Fruit fly (Drosophila melanogaster) whole organism: ENCODE data around the gene TotB.

Source experiments
- CG8478 ChIP-seq: fragments of >200 bp; optimal IDR thresholded peaks from 2 replicates; lab custom pipeline; 2018; ENCODE audit warnings: inconsistent platforms
- Dll ChIP-seq: fragments of >200 bp; optimal IDR thresholded peaks from 2 replicates; lab custom pipeline; 2017
- EcR ChIP-seq, 2 experiments: fragments of >200 bp; optimal IDR thresholded peaks; 2 replicates each; lab custom pipeline; 2017; ENCODE audit warnings: missing biosample characterization in 2 of 2, missing genetic modification characterization in 2 of 2, missing genetic modification reagents in 2 of 2
- pan ChIP-seq: fragments of >200 bp; optimal IDR thresholded peaks from 2 replicates; lab custom pipeline; 2017
- psq ChIP-seq: fragments of >200 bp; optimal IDR thresholded peaks from 2 replicates; lab custom pipeline; 2017
- usp ChIP-seq: fragments of >200 bp; optimal IDR thresholded peaks from 2 replicates; lab custom pipeline; 2017; ENCODE audit warnings: missing biosample characterization, missing genetic modification characterization, mixed read lengths

Gene TotB

DNA sequence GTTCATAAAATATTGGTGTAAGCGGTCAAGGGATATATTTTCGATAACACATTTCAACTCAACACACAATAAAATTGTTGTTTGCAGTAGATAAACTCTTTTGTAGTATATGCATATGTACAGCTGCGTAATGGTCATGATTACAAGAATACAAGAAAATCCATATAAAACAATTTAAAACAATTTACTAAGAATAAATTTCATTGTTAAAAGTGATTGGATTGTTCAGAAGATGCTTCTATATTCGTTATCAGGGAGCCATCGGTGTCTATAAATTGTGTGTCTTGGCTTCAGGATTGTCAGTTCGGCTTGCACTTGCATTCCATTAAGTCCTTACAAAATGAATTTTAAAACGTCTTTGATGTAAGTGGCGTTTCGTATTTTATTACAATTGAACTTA lies at the start of gene TotB:
TSS of gene TotB (plus strand) at position 301 of the 400 bp plus-strand sequence.
- TF ChIP-seq usp (no peak), pan (lab: Kevin White, UChicago) (no peak), CG8478 (lab: Kevin White, UChicago) (no peak), EcR (GFP tag; optimal IDR thresholded peaks at IDR 0.05; lab: Kevin White, UChicago) (no peak), Dll (no peak), psq (lab: Kevin White, UChicago) (no peak)

DNA sequence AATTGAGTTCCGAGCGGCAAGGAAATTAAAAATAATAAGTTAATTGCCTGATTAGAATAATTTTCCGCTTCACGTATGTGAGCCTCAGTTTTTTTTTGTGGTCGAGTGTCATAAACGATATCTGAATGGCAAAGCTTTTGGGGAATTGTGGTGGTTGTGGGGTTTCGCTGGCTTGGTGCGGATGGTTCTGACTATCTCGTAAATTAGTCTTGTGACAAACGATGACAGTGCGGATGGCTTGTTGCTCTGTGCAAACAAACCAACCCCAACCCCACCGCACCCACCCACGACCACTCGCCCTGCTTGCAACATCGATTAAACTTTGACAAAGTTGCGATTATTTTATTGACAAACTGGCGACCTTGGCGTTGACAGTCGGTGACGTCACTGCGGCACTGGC lies 46.8 kb upstream of the TotB start:
- no peak for TF ChIP-seq usp
- no peak for TF ChIP-seq psq (lab: Kevin White, UChicago)
- TF ChIP-seq CG8478 (lab: Kevin White, UChicago), result no peak
- TF ChIP-seq EcR (GFP tag; optimal IDR thresholded peaks at IDR 0.05; lab: Kevin White, UChicago), result no peak
- TF ChIP-seq Dll, result no peak
- TF ChIP-seq pan (lab: Kevin White, UChicago), result no peak

DNA sequence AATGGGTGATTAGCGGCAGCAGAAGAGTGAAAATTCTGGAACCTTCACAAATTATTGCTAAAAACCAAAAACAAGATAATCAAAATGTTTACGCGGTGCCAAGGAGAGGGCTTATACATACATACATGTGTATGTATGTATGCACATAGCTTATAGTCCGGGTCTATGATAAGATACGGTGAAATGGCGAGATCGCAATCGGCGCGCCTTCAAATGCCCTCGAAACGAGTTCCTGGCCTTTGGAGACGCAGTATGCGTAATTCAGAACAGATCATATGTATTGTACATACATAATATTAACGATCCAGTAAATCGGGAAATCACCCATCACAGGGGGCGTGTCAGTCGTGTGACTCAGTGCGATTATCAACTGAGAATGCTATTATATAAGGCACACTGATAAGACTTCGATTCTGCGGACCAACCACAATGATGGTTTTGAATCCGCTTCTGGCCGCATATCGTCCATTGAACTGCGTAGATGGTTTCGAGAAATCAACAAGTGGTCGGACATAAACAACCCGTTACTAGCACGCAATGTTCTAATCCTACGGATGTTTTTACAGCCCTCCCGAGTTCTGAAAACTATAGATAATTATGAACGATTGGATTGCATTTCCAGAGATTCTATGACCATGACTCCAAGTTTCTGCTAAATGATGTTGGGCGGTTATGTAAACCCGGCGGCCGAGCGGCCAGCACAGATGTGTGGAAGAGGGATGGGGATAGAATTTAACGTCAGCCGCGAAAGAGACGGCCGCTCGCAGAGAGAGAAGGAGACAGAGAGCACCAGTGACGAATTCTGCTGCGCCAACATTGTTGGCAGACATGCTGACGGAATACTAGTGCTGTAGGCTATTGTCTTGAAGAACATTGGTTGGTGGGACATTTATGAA lies 45.0 kb upstream of the TotB start:
- TF ChIP-seq Dll (no peak), usp (no peak), CG8478 (lab: Kevin White, UChicago) (peak; percentile 1), psq (lab: Kevin White, UChicago) (no peak), EcR (GFP tag; optimal IDR thresholded peaks at IDR 0.05; lab: Kevin White, UChicago) (peak in 1 of 2 experiments; percentile 80), pan (lab: Kevin White, UChicago) (no peak)

DNA sequence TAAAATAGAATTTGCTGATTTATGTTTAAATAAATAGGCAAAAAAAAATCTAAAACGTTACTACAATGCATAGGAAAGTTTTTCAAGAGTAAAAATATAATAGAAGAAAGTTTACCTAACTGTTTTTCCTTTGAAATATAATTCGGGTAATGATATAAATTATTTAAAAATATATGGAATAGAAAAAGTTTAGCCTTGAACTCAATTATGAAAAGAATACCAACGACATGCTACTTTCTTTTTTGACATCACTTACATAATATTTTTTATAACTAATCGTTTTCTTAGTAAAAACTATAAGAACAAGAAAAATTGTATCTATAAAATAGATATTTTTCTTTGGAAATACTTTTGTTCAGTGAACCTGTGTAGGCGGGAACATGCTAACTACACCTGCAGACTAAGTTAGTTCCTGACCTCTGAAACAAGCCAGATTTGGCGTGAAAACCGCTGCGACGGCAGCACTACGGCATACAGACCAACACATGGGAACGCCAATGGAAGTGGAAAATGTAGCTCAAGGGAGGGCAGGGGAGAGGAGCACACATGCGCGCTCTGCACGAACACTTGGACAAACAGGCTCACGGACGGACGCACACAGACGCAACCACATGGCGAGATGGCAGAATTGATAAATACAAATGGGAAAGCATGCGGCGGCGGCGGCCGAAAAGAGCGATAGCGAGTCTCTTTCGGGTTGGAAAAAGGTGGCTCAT lies 44.2 kb upstream of the TotB start:
- no peak for TF ChIP-seq psq (lab: Kevin White, UChicago)
- TF ChIP-seq Dll, result no peak
- TF ChIP-seq usp, result no peak
- TF ChIP-seq pan (lab: Kevin White, UChicago), result no peak
- TF ChIP-seq CG8478 (lab: Kevin White, UChicago), result no peak
- no peak for TF ChIP-seq EcR (GFP tag; optimal IDR thresholded peaks at IDR 0.05; lab: Kevin White, UChicago)

DNA sequence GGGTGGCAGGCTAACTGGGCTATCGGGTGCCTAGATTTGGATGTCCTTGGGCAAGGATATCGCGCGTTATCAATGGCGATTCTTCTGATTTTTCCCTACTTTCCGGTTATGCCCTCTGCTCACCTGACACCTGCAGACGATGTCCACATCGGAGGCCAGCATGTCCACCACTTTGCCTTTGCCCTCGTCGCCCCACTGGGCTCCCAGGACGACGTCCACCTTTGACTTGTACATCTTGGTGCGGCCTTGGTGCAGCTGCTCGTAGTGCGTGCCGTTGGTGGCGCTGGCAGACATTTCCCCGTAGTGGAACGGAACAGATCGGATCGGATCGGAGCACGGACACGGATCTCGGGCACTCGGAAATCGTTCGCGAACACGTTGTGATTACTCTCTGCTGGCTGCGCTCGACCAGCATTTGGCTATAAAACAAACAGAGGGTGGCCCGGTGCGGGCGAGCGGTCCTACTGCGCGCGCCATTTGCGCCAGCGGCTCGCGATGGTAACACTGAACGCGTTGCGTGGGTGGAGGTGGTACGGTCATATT lies 43.5 kb upstream of the TotB start, which contains the start of gene Adss:
TSS of gene Adss (minus strand) at position 428 of the 543 bp plus-strand sequence.
- no peak for TF ChIP-seq pan (lab: Kevin White, UChicago)
- no peak for TF ChIP-seq usp
- no peak for TF ChIP-seq psq (lab: Kevin White, UChicago)
- TF ChIP-seq Dll, result no peak
- no peak for TF ChIP-seq EcR (GFP tag; optimal IDR thresholded peaks at IDR 0.05; lab: Kevin White, UChicago)
- TF ChIP-seq CG8478 (lab: Kevin White, UChicago), result no peak

DNA sequence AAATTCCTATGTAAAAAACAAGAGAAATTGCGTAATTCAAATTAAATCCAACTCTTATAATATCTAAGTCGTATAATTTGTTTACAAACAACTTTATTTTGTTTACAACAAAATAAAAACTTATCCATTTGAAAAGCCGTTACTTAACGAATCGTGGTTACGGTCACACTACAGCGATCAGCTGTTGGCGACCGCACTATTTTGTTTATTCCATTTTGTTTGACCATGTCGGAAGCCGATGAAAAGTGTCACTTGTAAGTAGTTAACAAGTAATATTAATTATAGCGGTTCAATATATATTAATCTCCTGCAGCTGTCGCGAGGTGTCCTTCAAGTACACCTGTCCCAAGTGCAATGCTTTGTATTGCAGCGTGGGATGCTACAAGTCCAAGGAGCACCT lies 42.8 kb upstream of the TotB start, which contains the start of gene CG31223:
TSS of gene CG31223 (plus strand) at position 165 of the 400 bp plus-strand sequence.
- TF ChIP-seq psq (lab: Kevin White, UChicago), result no peak
- TF ChIP-seq usp, result no peak
- no peak for TF ChIP-seq Dll
- no peak for TF ChIP-seq CG8478 (lab: Kevin White, UChicago)
- TF ChIP-seq EcR (GFP tag; optimal IDR thresholded peaks at IDR 0.05; lab: Kevin White, UChicago), result no peak
- TF ChIP-seq pan (lab: Kevin White, UChicago), result no peak

DNA sequence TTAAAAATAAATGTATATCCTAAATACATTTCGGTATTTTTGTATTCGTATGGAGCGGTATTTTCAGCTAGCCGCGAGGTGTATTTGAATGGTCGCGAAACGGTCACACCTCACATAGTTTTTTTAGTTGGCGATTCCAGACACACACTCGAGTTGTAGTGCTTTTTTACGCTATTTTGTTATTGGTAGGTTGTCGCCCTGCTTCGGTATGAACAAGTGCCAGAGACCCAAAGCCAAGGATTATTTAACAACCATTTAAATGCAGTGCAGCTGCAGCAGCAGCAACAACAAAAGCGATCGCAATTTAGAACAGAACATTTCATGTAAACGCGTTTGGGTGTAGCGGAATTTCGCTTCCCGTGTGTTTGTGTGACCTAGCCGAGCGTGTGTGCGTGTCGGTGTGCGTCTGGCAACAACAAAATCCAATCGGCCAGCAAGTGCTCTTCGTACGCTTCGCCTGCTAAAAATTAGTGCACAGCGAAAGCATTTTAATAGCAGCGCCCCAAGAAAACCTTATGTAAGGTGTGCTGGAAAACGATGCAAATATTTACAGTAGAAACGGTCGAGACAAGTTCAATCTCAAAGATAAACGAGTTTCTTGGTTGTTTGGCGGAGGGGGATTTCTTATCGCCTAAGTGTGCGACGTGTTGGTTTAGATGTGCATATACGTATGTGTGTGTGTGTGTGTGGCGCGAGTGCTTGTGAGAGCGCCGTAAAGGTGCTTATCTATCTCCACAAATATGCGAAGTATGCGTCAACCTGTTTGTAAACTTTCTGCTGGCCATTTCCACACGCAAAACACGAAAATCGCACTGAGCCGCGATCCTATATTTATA lies 40.8 kb upstream of the TotB start, which contains the start of gene Synd:
TSS of gene Synd (plus strand) at position 111 of the 836 bp plus-strand sequence.
- TF ChIP-seq usp (no peak), EcR (GFP tag; optimal IDR thresholded peaks at IDR 0.05; lab: Kevin White, UChicago) (peak in 1 of 2 experiments; percentile 36)

DNA sequence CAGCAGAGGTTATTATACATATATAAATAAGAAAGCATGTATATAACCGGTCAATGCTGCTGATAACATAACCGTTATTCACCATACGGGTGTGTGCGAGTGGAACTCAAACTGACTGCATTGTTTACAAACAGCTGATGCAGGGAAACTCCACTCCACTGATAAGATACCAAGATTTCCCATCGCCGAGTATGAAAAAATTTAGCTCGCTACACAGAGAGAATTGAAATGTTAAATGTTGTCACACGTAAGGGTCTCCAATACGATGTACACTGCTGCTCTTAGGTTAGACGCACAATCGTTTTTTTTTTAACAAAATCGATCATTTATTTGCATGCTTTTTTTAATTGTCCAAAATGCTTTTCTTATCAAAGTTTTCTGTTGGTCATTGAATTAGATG lies 40.1 kb upstream of the TotB start:
- TF ChIP-seq EcR (GFP tag; optimal IDR thresholded peaks at IDR 0.05; lab: Kevin White, UChicago), result no peak
- TF ChIP-seq psq (lab: Kevin White, UChicago), result no peak
- TF ChIP-seq CG8478 (lab: Kevin White, UChicago), result no peak
- no peak for TF ChIP-seq usp
- TF ChIP-seq pan (lab: Kevin White, UChicago), result no peak
- TF ChIP-seq Dll, result no peak

DNA sequence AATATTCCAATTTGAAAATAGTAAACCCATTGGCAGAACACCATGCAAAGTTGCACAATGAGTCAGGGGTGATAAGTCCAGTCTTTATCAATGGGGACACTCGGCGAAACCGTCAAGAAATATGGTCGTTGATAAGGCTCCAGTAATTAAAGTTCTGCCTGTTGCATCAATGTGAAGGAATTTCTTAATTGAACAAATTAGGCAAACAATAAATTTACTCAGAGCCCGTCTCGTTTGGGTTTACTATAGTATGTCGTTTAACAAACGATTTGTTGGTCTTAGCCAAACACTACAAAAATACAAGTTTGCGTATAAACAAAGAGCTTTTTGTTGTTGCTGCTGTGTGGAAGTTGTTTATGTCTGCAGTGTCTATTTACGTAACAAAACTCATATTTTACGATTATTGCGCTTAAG lies 39.0 kb upstream of the TotB start:
- TF ChIP-seq EcR (GFP tag; optimal IDR thresholded peaks at IDR 0.05; lab: Kevin White, UChicago) (no peak), CG8478 (lab: Kevin White, UChicago) (no peak), psq (lab: Kevin White, UChicago) (no peak), pan (lab: Kevin White, UChicago) (no peak), usp (no peak), Dll (no peak)

DNA sequence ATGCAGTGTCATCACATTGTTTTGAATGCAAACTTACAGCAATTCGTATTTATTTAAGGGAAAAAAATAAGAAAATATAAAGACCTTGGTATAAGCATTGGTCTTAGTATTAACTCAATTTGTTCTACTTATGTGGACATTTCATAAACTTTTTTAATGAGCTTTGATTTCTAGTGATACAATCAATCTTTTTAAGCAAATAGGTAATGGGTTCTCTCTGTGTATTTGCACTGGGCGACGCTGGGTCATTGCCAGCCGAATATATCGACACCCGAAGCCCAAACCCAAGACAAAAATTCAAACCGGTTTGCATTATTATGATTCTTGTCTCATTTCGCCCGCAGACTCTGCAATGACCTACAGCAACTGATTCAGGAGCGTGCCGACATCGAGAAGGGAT lies 38.2 kb upstream of the TotB start:
- TF ChIP-seq usp (no peak), EcR (GFP tag; optimal IDR thresholded peaks at IDR 0.05; lab: Kevin White, UChicago) (no peak), pan (lab: Kevin White, UChicago) (no peak), psq (lab: Kevin White, UChicago) (no peak), Dll (no peak), CG8478 (lab: Kevin White, UChicago) (no peak)
